Worm (Caenorhabditis elegans) whole organism, early embryonic: ENCODE measurements around the gene spp-1.

ENCODE experiments used
- F13C5.2 ChIP-seq: sonication (generic microtip); optimal IDR thresholded peaks from 2 replicates; lab custom pipeline; 2017; ENCODE audit warnings: mild to moderate bottlenecking, missing genetic modification characterization, inconsistent platforms, missing compliant biosample characterization
- aly-1 ChIP-seq: sonication (generic microtip); optimal IDR thresholded peaks from 2 replicates; lab custom pipeline; 2016; ENCODE audit warnings: missing genetic modification characterization, missing compliant biosample characterization
- ama-1 ChIP-seq: fragments of 150-350 bp; optimal IDR thresholded peaks from 2 replicates; lab custom pipeline; 2014
- ceh-36 ChIP-seq: sonication (generic microtip); optimal IDR thresholded peaks from 2 replicates; lab custom pipeline; 2016; ENCODE audit warnings: missing genetic modification characterization, inconsistent platforms, missing compliant biosample characterization
- ets-7 ChIP-seq: sonication (generic microtip); optimal IDR thresholded peaks from 2 replicates; lab custom pipeline; 2016; ENCODE audit warnings: missing genotype, missing genetic modification characterization, missing compliant biosample characterization
- flt-1 ChIP-seq: fragments of 200-800 bp; sonication (Bioruptor generic); IDR thresholded peaks from 2 replicates; pipeline ENCODE4 v1.3.6; 2022; ENCODE audit warnings: missing genetic modification characterization, missing compliant biosample characterization
- hmbx-1 ChIP-seq: sonication (generic microtip); optimal IDR thresholded peaks from 2 replicates; lab custom pipeline; 2016; ENCODE audit warnings: mild to moderate bottlenecking, missing genetic modification characterization, missing compliant biosample characterization
- hmg-4 ChIP-seq: fragments of 200-800 bp; sonication (Bioruptor generic); optimal IDR thresholded peaks from 2 replicates; lab custom pipeline; 2018; ENCODE audit warnings: mild to moderate bottlenecking, missing genetic modification characterization, missing compliant biosample characterization
- pes-1 ChIP-seq: fragments of 200-800 bp; sonication (Bioruptor generic); IDR thresholded peaks from 2 replicates; pipeline ENCODE4 v1.3.6; 2022; ENCODE audit warnings: missing genetic modification reagents, missing genetic modification characterization, missing compliant biosample characterization
- scrt-1 ChIP-seq: fragments of 200-800 bp; sonication (Bioruptor generic); IDR thresholded peaks from 2 replicates; pipeline ENCODE4 v1.3.6; 2022; ENCODE audit warnings: missing genetic modification characterization, missing compliant biosample characterization
- tbx-11 ChIP-seq: fragments of 200-800 bp; sonication (Bioruptor generic); IDR thresholded peaks from 2 replicates; pipeline ENCODE4 v1.3.6; 2022; ENCODE audit warnings: missing genetic modification characterization, missing compliant biosample characterization
- tbx-37 ChIP-seq: fragments of 200-800 bp; sonication (Bioruptor generic); conservative IDR thresholded peaks from 2 replicates; pipeline ENCODE4 v1.3.6; 2022; ENCODE audit warnings: missing genetic modification reagents, missing genetic modification characterization, missing compliant biosample characterization

DNA sequence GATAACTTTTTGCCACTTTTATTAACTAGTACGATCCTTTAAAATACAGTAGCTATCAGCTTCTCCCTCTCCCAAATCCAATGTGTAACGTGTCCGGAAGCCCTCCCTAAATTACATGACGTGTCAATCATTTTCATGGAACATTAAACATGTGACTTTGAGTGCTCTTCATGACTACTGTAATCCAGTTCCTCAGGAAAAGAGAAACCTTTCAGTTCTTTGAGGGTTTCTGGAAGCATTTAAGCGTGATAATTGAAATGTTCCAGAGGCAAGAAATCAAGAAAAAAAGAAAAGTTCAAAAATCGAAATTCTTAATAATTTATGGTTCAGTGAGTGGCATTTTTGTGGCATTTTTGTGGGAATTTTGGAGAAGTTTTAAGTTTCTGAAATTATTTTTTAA is 7.5 kb upstream of the spp-1 start:
- no peak for TF ChIP-seq scrt-1 (GFP tag; lab: Robert Waterston, UW)
- no peak for TF ChIP-seq ceh-36
- no peak for TF ChIP-seq flt-1 (GFP tag; lab: Robert Waterston, UW)
- TF ChIP-seq pes-1 (GFP tag; lab: Robert Waterston, UW) = no peak
- no peak for TF ChIP-seq F13C5.2 (tag; lab: Kevin White, UChicago)
- TF ChIP-seq ama-1 (lab: Kevin White, UChicago) = no peak
- TF ChIP-seq hmg-4 (GFP tag; lab: Kevin White, UChicago) = no peak
- no peak for TF ChIP-seq aly-1 (tag; lab: Kevin White, UChicago)
- TF ChIP-seq tbx-11 (GFP tag; lab: Robert Waterston, UW) = no peak
- TF ChIP-seq tbx-37 (GFP tag; lab: Robert Waterston, UW) = no peak
- no peak for TF ChIP-seq ets-7 (tag; lab: Kevin White, UChicago)
- no peak for TF ChIP-seq hmbx-1
